Worm (Caenorhabditis elegans): ENCODE results near the gene pho-4.

Gene pho-4

DNA sequence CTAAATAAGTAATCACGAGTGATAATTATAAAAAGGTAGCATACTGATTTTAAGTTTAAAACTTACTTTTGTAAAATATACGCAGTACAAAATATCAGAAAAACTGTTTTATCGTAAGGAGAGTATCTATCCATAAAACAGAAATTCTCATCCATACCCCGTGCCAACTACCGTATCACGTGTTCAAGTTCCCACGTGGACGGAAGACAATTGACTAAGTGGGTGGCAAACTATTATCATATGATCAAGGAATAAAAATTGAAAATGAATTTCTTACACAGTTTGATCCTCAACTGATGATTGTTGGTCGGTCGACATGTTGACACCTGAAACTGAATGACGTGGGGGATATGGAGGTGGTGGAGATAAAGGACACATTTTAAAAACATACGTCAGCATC lies 43.9 kb upstream of the pho-4 start, which contains the start of gene pmt-1:
Gene pmt-1 (minus strand): TSS at position 332 of the 400 bp plus-strand sequence.
- TF ChIP-seq nhr-90 (tag; optimal IDR thresholded peaks at IDR 0.05; ENCODE audit: poor library complexity) (peak; percentile 38), unc-62 (GFP tag; optimal IDR thresholded peaks at IDR 0.05) (no peak), elt-2 (tag; optimal IDR thresholded peaks at IDR 0.05) (peak; percentile 63), C16A3.4 (tag; optimal IDR thresholded peaks at IDR 0.05) (peak; percentile 8), blmp-1 (tag; optimal IDR thresholded peaks at IDR 0.05) (peak; percentile 73), mdl-1 (tag; optimal IDR thresholded peaks at IDR 0.05) (peak in 1 of 2 experiments; percentile 79), grh-1 (GFP tag; IDR thresholded peaks at IDR 0.05) (0 out of 2 replicates have a peak, but pooled peaks have one; percentile 24), ces-1 (GFP tag; optimal IDR thresholded peaks at IDR 0.05) (no peak), mep-1 (tag; optimal IDR thresholded peaks at IDR 0.05) (peak; percentile 31), snu-23 (GFP tag; optimal IDR thresholded peaks at IDR 0.05) (peak; percentile 31), nhr-19 (GFP tag; conservative IDR thresholded peaks at IDR 0.05) (peak; percentile 36), rnt-1 (tag; optimal IDR thresholded peaks at IDR 0.05) (no peak), nhr-20 (tag; optimal IDR thresholded peaks at IDR 0.05) (peak; percentile 59), nhr-85 (tag) (peak; percentile 81), nhr-71 (tag; optimal IDR thresholded peaks at IDR 0.05) (peak; percentile 66), ceh-8 (GFP tag; optimal IDR thresholded peaks at IDR 0.05) (no peak), lin-14 (GFP tag; optimal IDR thresholded peaks at IDR 0.05) (peak; percentile 44), lin-15B (tag; optimal IDR thresholded peaks at IDR 0.05) (no peak), elt-3 (tag; optimal IDR thresholded peaks at IDR 0.05) (peak in 2 of 6 experiments; percentile 43 to 80), dpl-1 (GFP tag; optimal IDR thresholded peaks at IDR 0.05) (peak in 1 of 3 experiments; percentile 4), hpl-2 (GFP tag; optimal IDR thresholded peaks at IDR 0.05) (no peak), efl-1 (optimal IDR thresholded peaks at IDR 0.05) (no peak), efl-1 (GFP tag; optimal IDR thresholded peaks at IDR 0.05 in 1 of 2) (peak in 1 of 2 experiments; percentile 88), lin-35 (GFP tag; optimal IDR thresholded peaks at IDR 0.05) (peak in 1 of 2 experiments; percentile 69)

DNA sequence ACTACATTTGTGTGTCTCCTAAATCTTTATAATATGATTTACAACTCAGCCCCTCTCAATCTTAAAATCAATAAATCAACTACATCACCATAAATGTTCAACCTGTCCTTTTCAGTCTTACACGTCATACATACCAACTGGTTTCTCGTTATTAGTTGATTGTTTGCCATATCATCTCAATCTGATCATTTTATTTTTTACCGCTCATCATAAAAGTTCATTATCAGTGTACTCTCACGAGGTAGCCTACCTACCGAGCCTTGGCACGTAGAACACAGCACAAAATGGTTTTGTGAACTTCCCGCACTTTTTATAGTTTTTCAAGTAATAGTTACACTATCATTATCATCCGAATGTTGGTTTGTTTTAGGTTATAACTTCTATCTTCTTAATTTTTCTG lies 42.9 kb upstream of the pho-4 start:
- TF ChIP-seq nhr-71 (tag; optimal IDR thresholded peaks at IDR 0.05) = peak; percentile 17
- TF ChIP-seq xbp-1 (tag; optimal IDR thresholded peaks at IDR 0.05) = no peak
- TF ChIP-seq lin-14 (GFP tag; optimal IDR thresholded peaks at IDR 0.05) = peak; percentile 10
- TF ChIP-seq pqm-1 (tag; optimal IDR thresholded peaks at IDR 0.05) = no peak
- peak; percentile 56 for TF ChIP-seq elt-2 (tag; optimal IDR thresholded peaks at IDR 0.05)
- no peak for TF ChIP-seq Y116A8C.19 (tag; optimal IDR thresholded peaks at IDR 0.05; ENCODE audit: borderline replicate concordance)
- peak in 1 of 2 experiments; percentile 29 for TF ChIP-seq lin-35 (GFP tag; optimal IDR thresholded peaks at IDR 0.05)
- no peak for TF ChIP-seq fkh-4 (tag; optimal IDR thresholded peaks at IDR 0.05; ENCODE audit: borderline replicate concordance)
- no peak for TF ChIP-seq efl-1 (optimal IDR thresholded peaks at IDR 0.05)
- TF ChIP-seq efl-1 (GFP tag; optimal IDR thresholded peaks at IDR 0.05 in 1 of 2) = peak in 1 of 2 experiments; percentile 89
- no peak for TF ChIP-seq dsc-1 (tag; optimal IDR thresholded peaks at IDR 0.05)
- peak in 1 of 6 experiments; percentile 15 for TF ChIP-seq elt-3 (tag; optimal IDR thresholded peaks at IDR 0.05)
- peak; percentile 24; the same call in 1 of the 2 replicates for TF ChIP-seq grh-1 (GFP tag; IDR thresholded peaks at IDR 0.05)
- TF ChIP-seq sptf-1 (tag; optimal IDR thresholded peaks at IDR 0.05) = no peak
- peak; percentile 1 for TF ChIP-seq jun-1 (tag; optimal IDR thresholded peaks at IDR 0.05)
- TF ChIP-seq nhr-90 (tag; optimal IDR thresholded peaks at IDR 0.05; ENCODE audit: poor library complexity) = no peak
- peak; percentile 7 for TF ChIP-seq nhr-20 (tag; optimal IDR thresholded peaks at IDR 0.05)
- TF ChIP-seq nhr-85 (tag) = peak; percentile 64

DNA sequence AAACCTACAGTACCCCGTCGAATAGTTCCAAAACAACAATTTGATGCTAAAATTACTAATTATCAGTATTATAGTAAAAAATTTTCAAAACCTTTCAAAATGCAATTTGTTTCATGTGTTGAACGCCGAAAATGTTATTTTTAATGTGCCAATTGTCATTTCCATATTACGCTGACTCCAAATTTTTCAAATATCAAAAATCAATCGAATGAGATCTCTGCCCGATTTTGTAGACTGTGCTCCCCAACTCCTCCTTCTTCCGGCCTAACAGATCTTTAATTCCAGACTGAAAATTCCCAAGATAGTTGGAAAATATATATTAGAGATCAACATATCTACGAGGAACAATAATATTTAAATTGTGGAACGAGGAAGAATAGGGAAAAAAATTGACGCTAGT lies 39.5 kb upstream of the pho-4 start:
- no peak for TF ChIP-seq alr-1 (tag; optimal IDR thresholded peaks at IDR 0.05; ENCODE audit: borderline replicate concordance)
- peak; percentile 22 for TF ChIP-seq elt-2 (tag; optimal IDR thresholded peaks at IDR 0.05)
- peak; percentile 28 for TF ChIP-seq ama-1 (optimal IDR thresholded peaks at IDR 0.05)

DNA sequence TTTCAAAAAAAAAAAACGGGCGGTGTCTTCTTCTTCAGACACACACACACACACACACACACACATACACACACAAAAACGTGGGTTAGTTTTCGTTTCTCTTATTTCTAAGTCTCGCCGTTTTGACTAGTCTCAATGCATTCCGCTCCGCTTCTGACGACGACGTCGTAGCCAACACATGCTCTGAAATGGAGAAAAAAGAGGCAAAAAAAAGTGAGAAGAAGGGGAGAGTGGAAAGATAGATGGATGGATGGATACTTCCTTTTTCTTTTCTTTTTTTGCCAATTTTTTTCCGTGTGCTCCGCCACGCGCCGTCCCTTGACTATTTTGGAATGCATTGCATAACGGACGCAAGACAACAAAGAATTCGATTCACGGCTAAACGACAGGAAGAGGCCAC lies 38.5 kb upstream of the pho-4 start:
- peak; percentile 34 for TF ChIP-seq nhr-71 (tag; optimal IDR thresholded peaks at IDR 0.05)
- TF ChIP-seq lsy-2 (tag; optimal IDR thresholded peaks at IDR 0.05) = peak in 1 of 2 experiments; percentile 47
- peak; percentile 6 for TF ChIP-seq snu-23 (GFP tag; optimal IDR thresholded peaks at IDR 0.05)
- peak in 1 of 3 experiments; percentile 19 for TF ChIP-seq ceh-82 (tag; optimal IDR thresholded peaks at IDR 0.05)
- TF ChIP-seq isw-1 (GFP tag; IDR thresholded peaks at IDR 0.05) = no peak
- peak; percentile 90 for TF ChIP-seq lin-14 (GFP tag; optimal IDR thresholded peaks at IDR 0.05)
- TF ChIP-seq unc-62 (GFP tag; optimal IDR thresholded peaks at IDR 0.05) = no peak
- TF ChIP-seq fkh-10 (GFP tag; optimal IDR thresholded peaks at IDR 0.05) = peak; percentile 74
- TF ChIP-seq fkh-8 (tag; optimal IDR thresholded peaks at IDR 0.05) = peak; percentile 37
- TF ChIP-seq unc-86 (tag; optimal IDR thresholded peaks at IDR 0.05) = peak; percentile 46
